Worm (Caenorhabditis elegans) whole organism, early embryonic: ENCODE measurements around the gene cgt-3.

Source experiments
- ama-1 ChIP-seq: fragments of 150-350 bp; optimal IDR thresholded peaks from 2 replicates; lab custom pipeline; 2014
- flt-1 ChIP-seq: fragments of 200-800 bp; sonication (Bioruptor generic); IDR thresholded peaks from 2 replicates; pipeline ENCODE4 v1.3.6; 2022; ENCODE audit warnings: missing genetic modification characterization, missing compliant biosample characterization

ce11 chrII:5936009-5936408, 24.9 kb downstream of the cgt-3 start:
- TF ChIP-seq flt-1 (GFP tag; lab: Robert Waterston, UW) (no peak), ama-1 (lab: Kevin White, UChicago) (no peak)
